Worm (Caenorhabditis elegans) whole organism, L1 larva: Measurements from ENCODE around the gene ttr-5.

ENCODE experiments used
- F16B12.6 ChIP-seq: fragments of 150-350 bp; optimal IDR thresholded peaks from 2 replicates; lab custom pipeline; 2014; ENCODE audit warnings: missing biosample characterization, missing genetic modification characterization
- Y116A8C.19 ChIP-seq: sonication (generic microtip); optimal IDR thresholded peaks from 2 replicates; lab custom pipeline; 2016; ENCODE audit warnings: missing compliant biosample characterization, missing genetic modification characterization, borderline replicate concordance
- alr-1 ChIP-seq: fragments of 200-800 bp; sonication (Bioruptor generic); optimal IDR thresholded peaks from 2 replicates; lab custom pipeline; 2018; ENCODE audit warnings: borderline replicate concordance, mild to moderate bottlenecking, missing genetic modification characterization, missing compliant biosample characterization
- aly-2 ChIP-seq: fragments of 150-350 bp; optimal IDR thresholded peaks from 2 replicates; lab custom pipeline; 2014; ENCODE audit warnings: missing biosample characterization, missing genetic modification characterization
- blmp-1 ChIP-seq: fragments of 150-350 bp; optimal IDR thresholded peaks from 2 replicates; lab custom pipeline; 2014; ENCODE audit warnings: missing biosample characterization, missing genetic modification characterization
- ceh-88 ChIP-seq: fragments of 200-800 bp; sonication (Bioruptor generic); IDR thresholded peaks from 2 replicates; pipeline ENCODE4 v1.3.6; 2022; ENCODE audit warnings: missing genetic modification characterization, missing compliant biosample characterization
- ceh-90 ChIP-seq: sonication (generic microtip); optimal IDR thresholded peaks from 2 replicates; lab custom pipeline; 2016; ENCODE audit warnings: missing genetic modification characterization, missing compliant biosample characterization
- dpl-1 ChIP-seq, 3 experiments: fragments of 150-350 bp in 2 of 3; sonication (generic microtip) in 1 of 3; optimal IDR thresholded peaks; 2 replicates each; lab custom pipeline; 2014 to 2017; ENCODE audit warnings: missing biosample characterization in 3 of 3, missing genetic modification characterization in 3 of 3, missing genetic modification reagents in 3 of 3
- elt-2 ChIP-seq: sonication (generic microtip); optimal IDR thresholded peaks from 2 replicates; lab custom pipeline; 2016; ENCODE audit warnings: missing genetic modification characterization, mild to moderate bottlenecking, inconsistent platforms, missing compliant biosample characterization, missing genetic modification reagents
- fkh-4 ChIP-seq: sonication (generic microtip); optimal IDR thresholded peaks from 2 replicates; lab custom pipeline; 2016; ENCODE audit warnings: missing compliant biosample characterization, missing genetic modification characterization, borderline replicate concordance
- hpl-2 ChIP-seq: fragments of 150-350 bp; optimal IDR thresholded peaks from 2 replicates; lab custom pipeline; 2014; ENCODE audit warnings: missing biosample characterization, missing genetic modification reagents, missing genetic modification characterization
- jun-1 ChIP-seq: fragments of 150-350 bp; optimal IDR thresholded peaks from 2 replicates; lab custom pipeline; 2014; ENCODE audit warnings: missing biosample characterization, missing genetic modification reagents, missing genetic modification characterization
- lin-15B ChIP-seq: fragments of 150-350 bp; sonication (generic microtip); optimal IDR thresholded peaks from 3 replicates; lab custom pipeline; 2014; ENCODE audit warnings: missing biosample characterization, missing genetic modification characterization
- lir-3 ChIP-seq: sonication (generic microtip); optimal IDR thresholded peaks from 2 replicates; lab custom pipeline; 2016; ENCODE audit warnings: mild to moderate bottlenecking, missing genetic modification characterization, moderate library complexity, missing compliant biosample characterization; ENCODE audit not compliant: poor library complexity
- mab-9 ChIP-seq: fragments of 200-800 bp; sonication (Bioruptor generic); IDR thresholded peaks from 2 replicates; pipeline ENCODE4 v1.3.6; 2022; ENCODE audit warnings: missing genetic modification reagents, missing genetic modification characterization, missing compliant biosample characterization
- nhr-20 ChIP-seq: sonication (generic microtip); optimal IDR thresholded peaks from 2 replicates; lab custom pipeline; 2016; ENCODE audit warnings: mild to moderate bottlenecking, missing genetic modification characterization, missing compliant biosample characterization
- nhr-237 ChIP-seq: fragments of 150-350 bp; optimal IDR thresholded peaks from 2 replicates; lab custom pipeline; 2014; ENCODE audit warnings: missing biosample characterization, missing genetic modification characterization
- nhr-71 ChIP-seq: sonication (generic microtip); optimal IDR thresholded peaks from 2 replicates; lab custom pipeline; 2016; ENCODE audit warnings: mild to moderate bottlenecking, missing genetic modification characterization, moderate library complexity, missing compliant biosample characterization
- nhr-76 ChIP-seq: sonication (generic microtip); optimal IDR thresholded peaks from 2 replicates; lab custom pipeline; 2017; ENCODE audit warnings: missing biosample characterization, missing genetic modification characterization
- nhr-84 ChIP-seq: sonication (generic microtip); optimal IDR thresholded peaks from 2 replicates; lab custom pipeline; 2017; ENCODE audit warnings: missing biosample characterization, missing genetic modification characterization
- nhr-85 ChIP-seq: sonication (generic microtip); peaks from one replicate; lab custom pipeline; 2016; ENCODE audit warnings: missing genetic modification characterization, inconsistent platforms, missing compliant biosample characterization
- pag-3 ChIP-seq: sonication (generic microtip); optimal IDR thresholded peaks from 2 replicates; lab custom pipeline; 2017; ENCODE audit warnings: missing genetic modification characterization, mild to moderate bottlenecking, missing compliant biosample characterization, antibody characterized with exemption, borderline replicate concordance; ENCODE audit not compliant: insufficient read depth
- pqm-1 ChIP-seq: sonication (generic microtip); optimal IDR thresholded peaks from 3 replicates; lab custom pipeline; 2017; ENCODE audit warnings: missing biosample characterization, missing genetic modification characterization
- skn-1 ChIP-seq: fragments of 150-350 bp; optimal IDR thresholded peaks from 2 replicates; lab custom pipeline; 2014; ENCODE audit warnings: missing biosample characterization, missing genetic modification characterization
- snpc-4 ChIP-seq: fragments of 150-350 bp; optimal IDR thresholded peaks from 2 replicates; lab custom pipeline; 2014; ENCODE audit warnings: missing biosample characterization, missing genetic modification characterization
- sox-4 ChIP-seq: sonication (generic microtip); optimal IDR thresholded peaks from 2 replicates; lab custom pipeline; 2016; ENCODE audit warnings: missing genetic modification characterization, missing compliant biosample characterization
- sptf-1 ChIP-seq: fragments of 150-350 bp; optimal IDR thresholded peaks from 2 replicates; lab custom pipeline; 2014; ENCODE audit warnings: missing biosample characterization, missing genetic modification characterization
- sup-37 ChIP-seq: fragments of 200-800 bp; sonication (Bioruptor generic); optimal IDR thresholded peaks from 2 replicates; lab custom pipeline; 2018; ENCODE audit warnings: mild to moderate bottlenecking, missing genetic modification characterization, missing compliant biosample characterization
- swsn-7 ChIP-seq: sonication (generic microtip); optimal IDR thresholded peaks from 2 replicates; lab custom pipeline; 2016; ENCODE audit warnings: missing genetic modification characterization, missing compliant biosample characterization
- tbx-2 ChIP-seq: sonication (generic microtip); optimal IDR thresholded peaks from 2 replicates; lab custom pipeline; 2016; ENCODE audit warnings: missing genetic modification characterization, missing compliant biosample characterization
- unc-30 ChIP-seq: sonication (generic microtip); optimal IDR thresholded peaks from 2 replicates; lab custom pipeline; 2017; ENCODE audit warnings: missing biosample characterization, missing genetic modification characterization
- unc-62 ChIP-seq: fragments of 150-350 bp; optimal IDR thresholded peaks from 2 replicates; lab custom pipeline; 2014; ENCODE audit warnings: missing biosample characterization, missing genetic modification reagents, missing genetic modification characterization
- xbp-1 ChIP-seq: sonication (generic microtip); optimal IDR thresholded peaks from 2 replicates; lab custom pipeline; 2016; ENCODE audit warnings: missing genetic modification characterization, missing compliant biosample characterization
- ztf-11 ChIP-seq, 2 experiments: sonication (generic microtip); optimal IDR thresholded peaks; 2 replicates each; lab custom pipeline; 2016 to 2017; ENCODE audit warnings: missing genetic modification characterization in 2 of 2, missing biosample characterization in 1 of 2, missing compliant biosample characterization in 1 of 2
- ztf-4 ChIP-seq: fragments of 150-350 bp; optimal IDR thresholded peaks from 2 replicates; lab custom pipeline; 2014; ENCODE audit warnings: missing biosample characterization, missing genetic modification characterization

Gene ttr-5

ce11 chrIII:9331084-9331564 lies 1.0 kb downstream of the ttr-5 start, which contains the start of gene ufc-1 (continued):
- no peak for TF ChIP-seq aly-2 (tag; lab: Kevin White, UChicago)
- TF ChIP-seq nhr-237: no peak
- TF ChIP-seq mab-9: no peak
- peak; percentile 38 for TF ChIP-seq nhr-71 (tag; lab: Kevin White, UChicago)
- TF ChIP-seq sox-4 (tag; lab: Kevin White, UChicago): no peak
- TF ChIP-seq nhr-84 (tag; lab: Kevin White, UChicago): no peak
- no peak for TF ChIP-seq unc-62 (GFP tag; lab: Kevin White, UChicago)
- no peak for TF ChIP-seq ceh-90 (tag; lab: Kevin White, UChicago)
- no peak for TF ChIP-seq hpl-2 (GFP tag; lab: Kevin White, UChicago)
- no peak for TF ChIP-seq swsn-7
- TF ChIP-seq alr-1 (tag; lab: Kevin White, UChicago): no peak
- TF ChIP-seq Y116A8C.19 (tag; lab: Kevin White, UChicago): no peak
- no peak for TF ChIP-seq skn-1 (tag; lab: Kevin White, UChicago)
- no peak for TF ChIP-seq ztf-4 (tag; lab: Kevin White, UChicago)
- TF ChIP-seq dpl-1 (GFP tag; optimal IDR thresholded peaks at IDR 0.05; lab: Kevin White, UChicago): peak in 2 of 3 experiments; percentile 41 to 43
- TF ChIP-seq sptf-1 (tag; lab: Kevin White, UChicago): no peak
- no peak for TF ChIP-seq sup-37
- peak; percentile 86 for TF ChIP-seq F16B12.6 (tag; lab: Kevin White, UChicago)
- no peak for TF ChIP-seq snpc-4 (tag; lab: Kevin White, UChicago)
- TF ChIP-seq blmp-1 (tag; lab: Kevin White, UChicago): peak; percentile 36
- no peak for TF ChIP-seq unc-30 (tag; lab: Kevin White, UChicago)
- no peak for TF ChIP-seq elt-2 (tag; lab: Kevin White, UChicago)
- TF ChIP-seq lin-15B (tag; lab: Kevin White, UChicago): no peak
- no peak for TF ChIP-seq lir-3 (tag; lab: Kevin White, UChicago)
- TF ChIP-seq nhr-20: peak; percentile 28
- peak; percentile 12 for TF ChIP-seq tbx-2 (tag; lab: Kevin White, UChicago)
- no peak for TF ChIP-seq nhr-85 (tag; lab: Kevin White, UChicago)
- TF ChIP-seq xbp-1 (tag; lab: Kevin White, UChicago): peak; percentile 14
- no peak for TF ChIP-seq ceh-88
- TF ChIP-seq pqm-1 (tag; lab: Kevin White, UChicago): no peak
- TF ChIP-seq, all 84 proteins: peak for 14

DNA sequence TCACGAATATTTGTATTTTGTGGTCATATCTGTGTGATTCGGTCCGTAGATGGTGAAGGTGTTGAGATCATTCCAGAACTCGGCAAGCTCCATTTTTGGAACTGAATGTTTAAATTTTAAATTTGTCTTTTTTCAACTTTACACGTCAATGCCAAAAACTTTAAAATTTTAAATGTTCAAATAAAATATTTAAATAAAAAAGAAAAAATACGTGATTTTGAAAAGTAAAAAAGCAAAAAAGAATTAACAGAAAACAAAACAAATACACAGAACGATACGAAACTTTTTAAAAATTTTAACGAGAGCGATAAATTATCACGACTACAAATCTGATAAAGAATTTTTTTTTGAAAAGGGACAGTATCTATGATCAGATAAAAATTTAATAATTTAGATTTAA lies 4.1 kb downstream of the ttr-5 start, which contains the start of gene elo-4:
Gene elo-4 (minus strand): TSS at position 101 of the 400 bp plus-strand sequence.
- TF ChIP-seq pag-3 (tag; lab: Kevin White, UChicago): no peak
- TF ChIP-seq swsn-7: no peak
- TF ChIP-seq Y116A8C.19 (tag; lab: Kevin White, UChicago): no peak
- TF ChIP-seq snpc-4 (tag; lab: Kevin White, UChicago): no peak
- no peak for TF ChIP-seq ztf-11 (tag; optimal IDR thresholded peaks at IDR 0.05; lab: Kevin White, UChicago)
- TF ChIP-seq xbp-1 (tag; lab: Kevin White, UChicago): no peak
- TF ChIP-seq tbx-2 (tag; lab: Kevin White, UChicago): no peak

DNA sequence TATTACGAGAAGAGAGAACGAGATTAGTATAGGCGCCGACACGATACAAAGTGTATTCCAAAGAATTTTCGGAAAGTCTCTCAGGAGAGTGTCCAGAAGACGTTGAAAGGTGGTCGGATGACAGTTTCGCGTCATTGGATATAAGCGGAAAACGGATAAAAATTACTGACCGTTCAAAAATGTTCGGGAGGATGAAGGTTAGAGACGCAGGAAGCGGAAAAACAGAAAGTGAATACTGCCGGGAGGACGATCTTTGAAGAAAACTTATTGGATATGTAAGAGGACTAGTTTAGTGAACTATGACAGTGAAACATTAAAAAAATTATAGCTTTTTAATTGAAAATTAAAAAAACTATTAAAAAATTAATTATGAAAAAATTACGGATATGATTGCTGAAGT lies 5.0 kb downstream of the ttr-5 start:
- TF ChIP-seq Y116A8C.19 (tag; lab: Kevin White, UChicago) (no peak), blmp-1 (tag; lab: Kevin White, UChicago) (peak; percentile 95), nhr-76 (no peak), jun-1 (tag; lab: Kevin White, UChicago) (no peak), pag-3 (tag; lab: Kevin White, UChicago) (no peak), swsn-7 (no peak)

DNA sequence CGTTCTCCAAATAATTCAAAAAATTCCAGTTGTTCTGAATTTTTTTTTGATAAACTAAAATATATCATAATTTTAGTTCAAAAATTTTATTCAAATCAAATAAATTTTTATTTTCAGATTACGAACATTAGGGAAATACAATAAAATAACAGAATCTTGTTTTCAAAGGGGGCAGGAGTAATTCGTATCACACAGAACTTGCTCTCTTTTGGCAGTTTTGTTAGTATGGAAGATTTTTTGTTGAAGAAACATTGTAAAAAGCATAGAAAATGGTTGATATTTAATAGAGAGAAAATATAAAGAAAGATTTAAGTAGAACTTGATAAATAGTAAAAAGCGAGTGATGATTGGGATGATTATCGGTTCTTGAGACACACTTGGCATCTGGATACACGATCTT lies 6.7 kb downstream of the ttr-5 start:
- TF ChIP-seq sox-4 (tag; lab: Kevin White, UChicago) (no peak), fkh-4 (no peak), elt-2 (tag; lab: Kevin White, UChicago) (no peak)
